Worm (Caenorhabditis elegans) whole organism, L2 larva: ENCODE data around the gene rbm-7.
A peak's percentile ranks its signal among the peaks of the same experiment; 100 is the strongest.

Experiments
- C34F6.9 ChIP-seq: fragments of 150-350 bp; optimal IDR thresholded peaks from 2 replicates; lab custom pipeline; 2014; ENCODE audit warnings: missing biosample characterization, missing genetic modification characterization
- F13H6.1 ChIP-seq: sonication (generic microtip); optimal IDR thresholded peaks from 2 replicates; lab custom pipeline; 2016; ENCODE audit warnings: missing genetic modification characterization, missing compliant biosample characterization
- Y55F3AM.14 ChIP-seq: fragments of 200-800 bp; sonication (Bioruptor generic); optimal IDR thresholded peaks from 2 replicates; lab custom pipeline; 2018; ENCODE audit warnings: mild to moderate bottlenecking, missing genetic modification characterization, missing compliant biosample characterization
- ZK546.5 ChIP-seq: sonication (generic microtip); optimal IDR thresholded peaks from 2 replicates; lab custom pipeline; 2017; ENCODE audit warnings: missing biosample characterization, missing genetic modification characterization
- alr-1 ChIP-seq: fragments of 150-350 bp; optimal IDR thresholded peaks from 2 replicates; lab custom pipeline; 2014; ENCODE audit warnings: missing biosample characterization, missing genetic modification characterization
- aly-2 ChIP-seq: fragments of 150-350 bp; optimal IDR thresholded peaks from 2 replicates; lab custom pipeline; 2014; ENCODE audit warnings: missing biosample characterization, missing genetic modification characterization
- blmp-1 ChIP-seq: sonication (generic microtip); optimal IDR thresholded peaks from 2 replicates; lab custom pipeline; 2017; ENCODE audit warnings: missing genetic modification characterization, mild to moderate bottlenecking, missing compliant biosample characterization, antibody characterized with exemption, moderate library complexity; ENCODE audit not compliant: insufficient read depth
- ceh-16 ChIP-seq: fragments of 150-350 bp; optimal IDR thresholded peaks from 2 replicates; lab custom pipeline; 2014; ENCODE audit warnings: missing biosample characterization, missing genetic modification characterization
- ceh-82 ChIP-seq: fragments of 150-350 bp; optimal IDR thresholded peaks from 2 replicates; lab custom pipeline; 2014; ENCODE audit warnings: missing biosample characterization, missing genetic modification characterization
- crh-2 ChIP-seq: sonication (generic microtip); optimal IDR thresholded peaks from 2 replicates; lab custom pipeline; 2017; ENCODE audit warnings: missing biosample characterization, missing genetic modification characterization
- dmd-4 ChIP-seq: sonication (generic microtip); optimal IDR thresholded peaks from 2 replicates; lab custom pipeline; 2017; ENCODE audit warnings: missing biosample characterization, missing genetic modification characterization
- egl-27 ChIP-seq: sonication (generic microtip); optimal IDR thresholded peaks from 3 replicates; lab custom pipeline; 2017; ENCODE audit warnings: missing biosample characterization, missing genetic modification reagents, missing genetic modification characterization
- elt-1 ChIP-seq: fragments of 150-350 bp; optimal IDR thresholded peaks from 2 replicates; lab custom pipeline; 2014; ENCODE audit warnings: missing biosample characterization, missing genetic modification characterization
- fos-1 ChIP-seq: fragments of 150-350 bp; optimal IDR thresholded peaks from 2 replicates; lab custom pipeline; 2014; ENCODE audit warnings: missing biosample characterization, missing genetic modification characterization
- gmeb-1 ChIP-seq: fragments of 150-350 bp; optimal IDR thresholded peaks from 2 replicates; lab custom pipeline; 2014; ENCODE audit warnings: missing biosample characterization, missing genetic modification characterization
- lin-11 ChIP-seq: fragments of 150-350 bp; sonication (generic microtip); optimal IDR thresholded peaks from 2 replicates; lab custom pipeline; 2014; ENCODE audit warnings: missing biosample characterization, missing genetic modification characterization, inconsistent platforms, mixed read lengths
- lin-13 ChIP-seq: fragments of 150-350 bp; optimal IDR thresholded peaks from 2 replicates; lab custom pipeline; 2014; ENCODE audit warnings: missing biosample characterization, missing genetic modification reagents, missing genetic modification characterization
- lin-39 ChIP-seq: fragments of 150-350 bp; optimal IDR thresholded peaks from 2 replicates; lab custom pipeline; 2014; ENCODE audit warnings: missing biosample characterization, missing genetic modification reagents, missing genetic modification characterization
- lsy-2 ChIP-seq, 2 experiments: fragments of 150-350 bp in 1 of 2; sonication (generic microtip) in 1 of 2; optimal IDR thresholded peaks; 2 replicates each; lab custom pipeline; 2014 to 2017; ENCODE audit warnings: missing biosample characterization in 2 of 2, missing genetic modification characterization in 2 of 2
- mab-5 ChIP-seq: fragments of 150-350 bp; optimal IDR thresholded peaks from 2 replicates; lab custom pipeline; 2014; ENCODE audit warnings: missing biosample characterization, missing genetic modification characterization
- mbf-1 ChIP-seq: sonication (generic microtip); optimal IDR thresholded peaks from 2 replicates; lab custom pipeline; 2017; ENCODE audit warnings: missing biosample characterization, missing genetic modification characterization
- mdl-1 ChIP-seq, 2 experiments: fragments of 150-350 bp in 1 of 2; sonication (generic microtip) in 1 of 2; optimal IDR thresholded peaks; 2 replicates each; lab custom pipeline; 2017; ENCODE audit warnings: missing biosample characterization in 2 of 2, missing genetic modification characterization in 2 of 2
- nhr-10 ChIP-seq: sonication (generic microtip); optimal IDR thresholded peaks from 2 replicates; lab custom pipeline; 2017; ENCODE audit warnings: missing biosample characterization, missing genetic modification characterization
- nhr-11 ChIP-seq: fragments of 150-350 bp; optimal IDR thresholded peaks from 2 replicates; lab custom pipeline; 2014; ENCODE audit warnings: missing biosample characterization, missing genetic modification characterization
- nhr-12 ChIP-seq: fragments of 150-350 bp; optimal IDR thresholded peaks from 2 replicates; lab custom pipeline; 2014; ENCODE audit warnings: missing biosample characterization, missing genetic modification characterization
- nhr-129 ChIP-seq: fragments of 150-350 bp; optimal IDR thresholded peaks from 2 replicates; lab custom pipeline; 2014; ENCODE audit warnings: missing biosample characterization, missing genetic modification characterization
- nhr-21 ChIP-seq: fragments of 150-350 bp; optimal IDR thresholded peaks from 2 replicates; lab custom pipeline; 2014; ENCODE audit warnings: missing biosample characterization, missing genetic modification characterization
- nhr-23 ChIP-seq: fragments of 150-350 bp; optimal IDR thresholded peaks from 2 replicates; lab custom pipeline; 2014; ENCODE audit warnings: missing biosample characterization, missing genetic modification reagents, missing genetic modification characterization
- peb-1 ChIP-seq: fragments of 150-350 bp; optimal IDR thresholded peaks from 2 replicates; lab custom pipeline; 2014; ENCODE audit warnings: missing biosample characterization, missing genetic modification characterization
- sem-4 ChIP-seq: fragments of 150-350 bp; optimal IDR thresholded peaks from 2 replicates; lab custom pipeline; 2014; ENCODE audit warnings: missing biosample characterization, missing genetic modification reagents, missing genetic modification characterization
- skn-1 ChIP-seq: sonication (generic microtip); optimal IDR thresholded peaks from 2 replicates; lab custom pipeline; 2017; ENCODE audit warnings: missing biosample characterization, missing genetic modification characterization
- sma-3 ChIP-seq: sonication (generic microtip); optimal IDR thresholded peaks from 2 replicates; lab custom pipeline; 2016; ENCODE audit warnings: missing genetic modification reagents, missing genetic modification characterization, missing compliant biosample characterization
- sma-9 ChIP-seq, 2 experiments: fragments of 150-350 bp in 1 of 2; sonication (generic microtip) in 1 of 2; optimal IDR thresholded peaks; 2 replicates each; lab custom pipeline; 2014 to 2016; ENCODE audit warnings: missing genetic modification characterization in 2 of 2, mild to moderate bottlenecking in 1 of 2, missing biosample characterization in 1 of 2, missing compliant biosample characterization in 1 of 2, missing genetic modification reagents in 1 of 2, moderate library complexity in 1 of 2
- snpc-4 ChIP-seq: fragments of 150-350 bp; optimal IDR thresholded peaks from 2 replicates; lab custom pipeline; 2014; ENCODE audit warnings: missing biosample characterization, missing genetic modification characterization
- unc-39 ChIP-seq: fragments of 150-350 bp; optimal IDR thresholded peaks from 2 replicates; lab custom pipeline; 2014; ENCODE audit warnings: missing biosample characterization, missing genetic modification characterization
- unc-55 ChIP-seq: fragments of 150-350 bp; sonication (generic microtip); optimal IDR thresholded peaks from 3 replicates; lab custom pipeline; 2014; ENCODE audit warnings: missing biosample characterization, missing genetic modification reagents, missing genetic modification characterization
- unc-62 ChIP-seq: fragments of 150-350 bp; optimal IDR thresholded peaks from 2 replicates; lab custom pipeline; 2014; ENCODE audit warnings: missing biosample characterization, missing genetic modification reagents, missing genetic modification characterization
- zag-1 ChIP-seq: fragments of 150-350 bp; optimal IDR thresholded peaks from 2 replicates; lab custom pipeline; 2014; ENCODE audit warnings: missing biosample characterization, missing genetic modification characterization
- ztf-4 ChIP-seq: fragments of 150-350 bp; optimal IDR thresholded peaks from 2 replicates; lab custom pipeline; 2014; ENCODE audit warnings: missing biosample characterization, missing genetic modification characterization

Gene rbm-7

DNA sequence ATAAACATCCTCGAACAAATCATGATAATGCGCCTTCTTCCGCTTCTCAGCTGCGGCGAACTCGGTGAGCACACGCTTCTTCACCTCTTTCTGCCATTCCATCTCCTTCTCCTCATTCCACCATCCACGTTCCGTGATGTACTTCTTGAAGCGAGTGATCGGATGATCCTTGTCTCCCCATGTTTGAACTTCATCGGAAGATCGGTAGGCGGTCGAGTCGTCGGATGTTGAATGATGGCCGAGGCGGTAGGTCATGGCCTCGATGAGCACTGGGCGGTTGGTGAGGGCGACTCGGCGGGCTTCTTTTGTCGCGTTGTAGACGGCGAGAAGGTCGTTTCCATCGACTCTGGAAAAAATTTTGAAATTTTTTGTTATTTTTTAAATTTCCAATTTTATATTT is 36.7 kb upstream of the rbm-7 start:
- TF ChIP-seq unc-62 (GFP tag; lab: Kevin White, UChicago), result no peak
- TF ChIP-seq mab-5 (tag; lab: Kevin White, UChicago), result no peak
- no peak for TF ChIP-seq nhr-129 (tag; lab: Kevin White, UChicago)
- no peak for TF ChIP-seq mbf-1 (tag; lab: Kevin White, UChicago)
- no peak for TF ChIP-seq nhr-23
- TF ChIP-seq dmd-4 (tag; lab: Kevin White, UChicago), result no peak
- no peak for TF ChIP-seq aly-2 (tag; lab: Kevin White, UChicago)
- no peak for TF ChIP-seq egl-27 (tag; lab: Kevin White, UChicago)
- TF ChIP-seq ZK546.5 (tag; lab: Kevin White, UChicago), result no peak
- no peak for TF ChIP-seq snpc-4
- no peak for TF ChIP-seq zag-1 (tag; lab: Kevin White, UChicago)
- no peak for TF ChIP-seq elt-1 (tag; lab: Kevin White, UChicago)
- no peak for TF ChIP-seq alr-1 (tag; lab: Kevin White, UChicago)
- TF ChIP-seq lin-11 (tag; lab: Kevin White, UChicago), result no peak
- no peak for TF ChIP-seq lin-39 (tag; lab: Kevin White, UChicago)
- TF ChIP-seq skn-1 (tag; lab: Kevin White, UChicago), result no peak
- TF ChIP-seq, all 48 proteins: peak for 0

ce11 chrIII:12967437-12968043 is 35.9 kb upstream of the rbm-7 start:
- TF ChIP-seq lsy-2 (tag; optimal IDR thresholded peaks at IDR 0.05; lab: Kevin White, UChicago) (peak in 1 of 2 experiments; percentile 12), F13H6.1 (tag; lab: Kevin White, UChicago) (no peak), C34F6.9 (tag; lab: Kevin White, UChicago) (peak; percentile 3), gmeb-1 (tag; lab: Kevin White, UChicago) (peak; percentile 25), fos-1 (tag; lab: Kevin White, UChicago) (peak; percentile 83), peb-1 (no peak), crh-2 (tag; lab: Kevin White, UChicago) (peak; percentile 40), nhr-21 (peak; percentile 3), alr-1 (tag; lab: Kevin White, UChicago) (no peak), sem-4 (tag; lab: Kevin White, UChicago) (no peak)

DNA sequence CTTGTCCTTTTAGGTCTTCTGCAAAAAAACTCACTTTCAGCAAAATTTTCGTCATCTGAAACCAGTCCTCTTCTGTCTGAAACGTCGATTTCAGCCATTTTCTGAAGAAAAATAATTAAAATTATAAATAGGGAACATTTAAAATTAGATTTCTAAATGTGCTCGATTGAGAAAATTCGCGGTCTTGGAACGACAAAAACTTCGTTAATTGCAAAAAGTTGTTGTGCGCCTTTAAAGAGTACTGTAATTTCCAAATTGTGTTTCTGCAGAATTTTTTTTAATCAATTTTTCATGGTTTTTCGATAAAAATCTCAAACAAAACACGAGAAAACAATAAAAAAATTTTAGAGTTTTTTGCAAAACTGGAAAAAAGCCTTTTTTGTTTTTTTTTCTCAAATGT is 35.2 kb upstream of the rbm-7 start, which contains the start of gene ttm-1:
ttm-1 (minus strand) TSS at position 101 of the 400 bp plus-strand sequence.
- no peak for TF ChIP-seq mdl-1 (tag; optimal IDR thresholded peaks at IDR 0.05; lab: Kevin White, UChicago)
- TF ChIP-seq lin-39 (tag; lab: Kevin White, UChicago), result no peak
- TF ChIP-seq nhr-11 (tag; lab: Kevin White, UChicago), result no peak
- TF ChIP-seq snpc-4, result no peak
- no peak for TF ChIP-seq ceh-16
- no peak for TF ChIP-seq nhr-10 (tag; lab: Kevin White, UChicago)
- TF ChIP-seq mab-5 (tag; lab: Kevin White, UChicago), result no peak
- no peak for TF ChIP-seq Y55F3AM.14 (GFP tag; lab: Kevin White, UChicago)
- TF ChIP-seq sem-4 (tag; lab: Kevin White, UChicago), result no peak
- TF ChIP-seq lin-13 (GFP tag; lab: Kevin White, UChicago), result no peak
- no peak for TF ChIP-seq egl-27 (tag; lab: Kevin White, UChicago)
- TF ChIP-seq nhr-12 (tag; lab: Kevin White, UChicago), result no peak
- no peak for TF ChIP-seq nhr-23
- TF ChIP-seq dmd-4 (tag; lab: Kevin White, UChicago), result no peak
- TF ChIP-seq ztf-4 (tag; lab: Kevin White, UChicago), result no peak
- no peak for TF ChIP-seq gmeb-1 (tag; lab: Kevin White, UChicago)
- TF ChIP-seq elt-1 (tag; lab: Kevin White, UChicago), result no peak
- TF ChIP-seq peb-1, result no peak

DNA sequence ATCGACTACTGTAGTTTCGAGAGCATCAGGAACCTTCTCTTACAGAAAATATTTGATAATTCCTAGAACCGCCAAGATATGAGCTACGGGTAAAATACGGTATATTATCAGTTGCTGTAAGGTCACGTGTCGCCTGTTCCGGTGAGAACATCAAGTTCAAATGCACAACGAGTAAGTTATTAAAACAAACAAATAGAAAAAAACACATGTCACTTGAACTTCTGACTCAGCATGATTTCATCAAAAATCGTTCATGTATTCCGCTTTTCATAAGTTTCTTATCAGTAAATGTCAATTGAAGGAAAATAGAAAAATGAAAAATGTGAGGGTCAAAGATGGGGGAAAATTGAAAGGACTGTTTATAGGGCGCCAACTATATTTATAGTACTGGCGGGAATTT is 29.0 kb upstream of the rbm-7 start:
- no peak for TF ChIP-seq unc-39 (tag; lab: Kevin White, UChicago)
- peak; percentile 69 for TF ChIP-seq fos-1 (tag; lab: Kevin White, UChicago)
- no peak for TF ChIP-seq ceh-82 (tag; lab: Kevin White, UChicago)
- TF ChIP-seq, all 48 proteins: peak for 1

DNA sequence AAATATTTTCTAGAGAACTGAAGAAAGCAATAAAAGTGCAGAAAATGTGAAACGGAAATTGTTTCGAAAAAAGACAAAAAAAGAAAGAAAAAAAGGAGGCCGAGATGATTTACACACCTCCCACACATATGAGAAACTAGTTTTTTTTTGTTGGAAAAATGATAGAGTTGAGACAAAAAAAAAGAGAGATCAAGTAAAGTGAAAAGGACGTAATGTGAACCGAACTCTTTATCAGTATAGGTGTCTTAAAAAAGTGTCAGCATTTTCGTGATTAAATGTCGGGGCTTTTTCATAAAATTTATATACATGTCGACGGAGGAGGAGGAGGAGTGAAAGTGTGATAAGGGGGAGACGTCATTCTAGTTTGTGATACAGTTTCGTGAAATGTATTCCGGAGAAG is 27.6 kb upstream of the rbm-7 start:
- peak; percentile 35 for TF ChIP-seq crh-2 (tag; lab: Kevin White, UChicago)
- no peak for TF ChIP-seq unc-55
- no peak for TF ChIP-seq sma-3
- peak; percentile 28 for TF ChIP-seq sma-9 (GFP tag; optimal IDR thresholded peaks at IDR 0.05; lab: Kevin White, UChicago)
- no peak for TF ChIP-seq sma-9 (tag; optimal IDR thresholded peaks at IDR 0.05; lab: Kevin White, UChicago)
- peak; percentile 11 for TF ChIP-seq blmp-1 (tag; lab: Kevin White, UChicago)
- TF ChIP-seq gmeb-1 (tag; lab: Kevin White, UChicago), result peak; percentile 33
- TF ChIP-seq fos-1 (tag; lab: Kevin White, UChicago), result peak; percentile 85
- no peak for TF ChIP-seq elt-1 (tag; lab: Kevin White, UChicago)
